Worm (Caenorhabditis elegans) whole organism, L1 larva: ENCODE results near the gene set-17.

Source experiments
- C16A3.4 ChIP-seq: fragments of 150-350 bp; optimal IDR thresholded peaks from 2 replicates; lab custom pipeline; 2014; ENCODE audit warnings: missing biosample characterization, missing genetic modification characterization
- C34B4.2 ChIP-seq: sonication (generic microtip); optimal IDR thresholded peaks from 2 replicates; lab custom pipeline; 2017; ENCODE audit warnings: mild to moderate bottlenecking, missing genetic modification characterization, missing compliant biosample characterization
- blmp-1 ChIP-seq: fragments of 150-350 bp; optimal IDR thresholded peaks from 2 replicates; lab custom pipeline; 2014; ENCODE audit warnings: missing biosample characterization, missing genetic modification characterization
- ceh-82 ChIP-seq, 3 experiments: fragments of 150-350 bp in 1 of 3; sonication (generic microtip) in 2 of 3; optimal IDR thresholded peaks; 2 replicates each; lab custom pipeline; 2014 to 2017; ENCODE audit warnings: missing biosample characterization in 3 of 3, missing genetic modification characterization in 3 of 3
- ceh-88 ChIP-seq: fragments of 200-800 bp; sonication (Bioruptor generic); IDR thresholded peaks from 2 replicates; pipeline ENCODE4 v1.3.6; 2022; ENCODE audit warnings: missing genetic modification characterization, missing compliant biosample characterization
- ces-1 ChIP-seq: fragments of 150-350 bp; optimal IDR thresholded peaks from 2 replicates; lab custom pipeline; 2014; ENCODE audit warnings: missing biosample characterization, missing genetic modification reagents, missing genetic modification characterization
- dsc-1 ChIP-seq: sonication (generic microtip); optimal IDR thresholded peaks from 2 replicates; lab custom pipeline; 2016; ENCODE audit warnings: mild to moderate bottlenecking, missing genetic modification characterization, missing compliant biosample characterization
- efl-1 ChIP-seq, 4 experiments: fragments of 150-350 bp; optimal IDR thresholded peaks in 3 of 4; peaks in 1 of 4; 1 replicate in 1 of 4; 2 replicates in 3 of 4; lab custom pipeline; 2014; ENCODE audit warnings: missing biosample characterization in 2 of 4, missing genetic modification characterization in 2 of 4, missing genetic modification reagents in 2 of 4
- egl-13 ChIP-seq: sonication (generic microtip); optimal IDR thresholded peaks from 2 replicates; lab custom pipeline; 2016; ENCODE audit warnings: missing genotype, missing genetic modification reagents, missing genetic modification characterization, missing compliant biosample characterization
- egl-27 ChIP-seq, 2 experiments: fragments of 150-350 bp in 1 of 2; sonication (generic microtip); optimal IDR thresholded peaks; 3 replicates each; lab custom pipeline; 2017 to 2018; ENCODE audit warnings: missing biosample characterization in 2 of 2, missing genetic modification characterization in 2 of 2, missing genetic modification reagents in 2 of 2
- elt-2 ChIP-seq: sonication (generic microtip); optimal IDR thresholded peaks from 2 replicates; lab custom pipeline; 2016; ENCODE audit warnings: missing genetic modification characterization, mild to moderate bottlenecking, inconsistent platforms, missing compliant biosample characterization, missing genetic modification reagents
- ets-5 ChIP-seq: fragments of 200-800 bp; sonication (Bioruptor generic); IDR thresholded peaks from 2 replicates; pipeline ENCODE4 v1.3.6; 2022; ENCODE audit warnings: missing genetic modification characterization, missing compliant biosample characterization
- fkh-10 ChIP-seq: sonication (generic microtip); optimal IDR thresholded peaks from 2 replicates; lab custom pipeline; 2017; ENCODE audit warnings: missing biosample characterization, missing genetic modification reagents, missing genetic modification characterization
- fkh-8 ChIP-seq: sonication (generic microtip); optimal IDR thresholded peaks from 2 replicates; lab custom pipeline; 2016; ENCODE audit warnings: mild to moderate bottlenecking, missing genetic modification characterization, missing compliant biosample characterization
- fos-1 ChIP-seq: fragments of 150-350 bp; optimal IDR thresholded peaks from 2 replicates; lab custom pipeline; 2014; ENCODE audit warnings: missing biosample characterization, missing genetic modification characterization
- grh-1 ChIP-seq: fragments of 200-800 bp; sonication (Bioruptor generic); IDR thresholded peaks from 2 replicates; pipeline ENCODE4 v1.3.6; 2022; ENCODE audit warnings: missing genetic modification reagents, missing genetic modification characterization, missing compliant biosample characterization
- hlh-17 ChIP-seq: fragments of 200-800 bp; sonication (Bioruptor generic); optimal IDR thresholded peaks from 2 replicates; lab custom pipeline; 2018; ENCODE audit warnings: missing genetic modification characterization, mild to moderate bottlenecking, missing compliant biosample characterization, moderate library complexity, borderline replicate concordance
- lin-13 ChIP-seq: fragments of 150-350 bp; optimal IDR thresholded peaks from 2 replicates; lab custom pipeline; 2014; ENCODE audit warnings: missing biosample characterization, missing genetic modification reagents, missing genetic modification characterization
- lin-14 ChIP-seq: fragments of 200-800 bp; sonication (Bioruptor generic); optimal IDR thresholded peaks from 2 replicates; lab custom pipeline; 2018; ENCODE audit warnings: mild to moderate bottlenecking, missing genetic modification characterization, moderate library complexity, missing compliant biosample characterization
- lir-3 ChIP-seq: sonication (generic microtip); optimal IDR thresholded peaks from 2 replicates; lab custom pipeline; 2016; ENCODE audit warnings: mild to moderate bottlenecking, missing genetic modification characterization, moderate library complexity, missing compliant biosample characterization; ENCODE audit not compliant: poor library complexity
- mep-1 ChIP-seq: fragments of 150-350 bp; optimal IDR thresholded peaks from 2 replicates; lab custom pipeline; 2014; ENCODE audit warnings: missing biosample characterization, missing genetic modification characterization
- nhr-11 ChIP-seq: fragments of 150-350 bp; optimal IDR thresholded peaks from 2 replicates; lab custom pipeline; 2014; ENCODE audit warnings: missing biosample characterization, missing genetic modification characterization
- nhr-20 ChIP-seq: sonication (generic microtip); optimal IDR thresholded peaks from 2 replicates; lab custom pipeline; 2016; ENCODE audit warnings: mild to moderate bottlenecking, missing genetic modification characterization, missing compliant biosample characterization
- nhr-237 ChIP-seq: fragments of 150-350 bp; optimal IDR thresholded peaks from 2 replicates; lab custom pipeline; 2014; ENCODE audit warnings: missing biosample characterization, missing genetic modification characterization
- nhr-47 ChIP-seq: sonication (generic microtip); optimal IDR thresholded peaks from 2 replicates; lab custom pipeline; 2016; ENCODE audit warnings: mild to moderate bottlenecking, missing genetic modification characterization, moderate library complexity, missing compliant biosample characterization
- nhr-77 ChIP-seq: fragments of 150-350 bp; optimal IDR thresholded peaks from 2 replicates; lab custom pipeline; 2014; ENCODE audit warnings: missing biosample characterization, missing genetic modification characterization
- nhr-90 ChIP-seq: sonication (generic microtip); optimal IDR thresholded peaks from 2 replicates; lab custom pipeline; 2016; ENCODE audit warnings: mild to moderate bottlenecking, missing genetic modification characterization, missing compliant biosample characterization; ENCODE audit not compliant: poor library complexity
- rnt-1 ChIP-seq: sonication (generic microtip); optimal IDR thresholded peaks from 2 replicates; lab custom pipeline; 2016; ENCODE audit warnings: mild to moderate bottlenecking, missing genetic modification characterization, moderate library complexity, missing compliant biosample characterization
- snu-23 ChIP-seq: sonication (generic microtip); optimal IDR thresholded peaks from 2 replicates; lab custom pipeline; 2016; ENCODE audit warnings: missing genetic modification characterization, missing compliant biosample characterization
- tbx-2 ChIP-seq: sonication (generic microtip); optimal IDR thresholded peaks from 2 replicates; lab custom pipeline; 2016; ENCODE audit warnings: missing genetic modification characterization, missing compliant biosample characterization
- unc-62 ChIP-seq: fragments of 150-350 bp; optimal IDR thresholded peaks from 2 replicates; lab custom pipeline; 2014; ENCODE audit warnings: missing biosample characterization, missing genetic modification reagents, missing genetic modification characterization
- unc-86 ChIP-seq: sonication (generic microtip); optimal IDR thresholded peaks from 2 replicates; lab custom pipeline; 2016; ENCODE audit warnings: missing genetic modification characterization, missing compliant biosample characterization

The set-17 gene

DNA sequence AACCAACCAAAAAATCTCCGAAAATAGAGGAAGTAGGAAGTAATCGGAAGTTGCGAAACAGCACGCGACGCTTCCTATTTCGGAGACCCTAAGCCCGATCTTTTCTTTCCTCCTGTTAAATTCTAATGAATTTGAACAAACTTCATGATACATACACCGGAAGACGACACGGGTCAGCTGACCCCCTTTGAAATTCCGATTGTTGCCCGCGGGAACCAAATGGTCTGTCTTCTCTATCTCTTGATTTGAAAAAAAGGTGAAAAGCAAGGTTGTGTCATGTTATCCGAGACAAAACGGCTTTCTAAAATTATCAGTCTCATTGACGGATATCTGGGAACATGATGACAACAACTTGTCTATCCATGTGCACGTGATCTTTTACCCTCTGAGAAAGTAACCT is 18.8 kb upstream of the set-17 start (continued):
- TF ChIP-seq hlh-17 (GFP tag; lab: Kevin White, UChicago) (no peak), efl-1 (optimal IDR thresholded peaks at IDR 0.05; lab: Kevin White, UChicago) (peak in 1 of 2 experiments; percentile 32), efl-1 (GFP tag; optimal IDR thresholded peaks at IDR 0.05 in 1 of 2; lab: Kevin White, UChicago) (no peak), egl-27 (tag; optimal IDR thresholded peaks at IDR 0.05; lab: Kevin White, UChicago) (no peak), lin-13 (peak; percentile 15), C34B4.2 (tag; lab: Kevin White, UChicago) (no peak), rnt-1 (peak; percentile 74), blmp-1 (tag; lab: Kevin White, UChicago) (peak; percentile 81), nhr-11 (tag; lab: Kevin White, UChicago) (no peak), nhr-77 (no peak), nhr-237 (tag; lab: Kevin White, UChicago) (no peak), mep-1 (tag; lab: Kevin White, UChicago) (no peak)
- TF ChIP-seq, all 84 proteins: peak for 16

DNA sequence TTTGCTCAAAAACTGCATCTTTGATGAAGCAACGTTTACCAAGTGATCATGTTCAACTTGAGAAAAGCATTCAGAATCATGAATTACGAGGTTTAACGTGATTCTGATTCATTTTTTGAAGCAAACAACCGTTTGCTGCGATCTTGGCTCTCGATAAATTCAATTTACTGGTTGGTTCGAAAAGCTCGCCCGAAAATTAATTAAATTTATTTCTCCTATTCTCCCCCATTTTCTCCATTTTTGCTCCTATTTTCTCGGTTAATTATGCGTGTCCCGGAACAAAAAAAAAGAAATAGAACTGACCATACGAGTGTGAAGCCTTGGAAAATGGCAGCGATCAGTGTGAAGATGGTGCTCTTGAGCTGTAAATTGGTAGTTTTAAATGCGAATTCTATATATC is 16.6 kb upstream of the set-17 start:
- TF ChIP-seq unc-62 (no peak), C34B4.2 (tag; lab: Kevin White, UChicago) (no peak), lin-14 (GFP tag; lab: Kevin White, UChicago) (peak; percentile 61), fos-1 (no peak), ces-1 (GFP tag; lab: Kevin White, UChicago) (peak; percentile 6), snu-23 (GFP tag; lab: Kevin White, UChicago) (no peak), elt-2 (tag; lab: Kevin White, UChicago) (no peak), mep-1 (tag; lab: Kevin White, UChicago) (no peak), nhr-47 (tag; lab: Kevin White, UChicago) (peak; percentile 3), nhr-90 (tag; lab: Kevin White, UChicago) (no peak)

DNA sequence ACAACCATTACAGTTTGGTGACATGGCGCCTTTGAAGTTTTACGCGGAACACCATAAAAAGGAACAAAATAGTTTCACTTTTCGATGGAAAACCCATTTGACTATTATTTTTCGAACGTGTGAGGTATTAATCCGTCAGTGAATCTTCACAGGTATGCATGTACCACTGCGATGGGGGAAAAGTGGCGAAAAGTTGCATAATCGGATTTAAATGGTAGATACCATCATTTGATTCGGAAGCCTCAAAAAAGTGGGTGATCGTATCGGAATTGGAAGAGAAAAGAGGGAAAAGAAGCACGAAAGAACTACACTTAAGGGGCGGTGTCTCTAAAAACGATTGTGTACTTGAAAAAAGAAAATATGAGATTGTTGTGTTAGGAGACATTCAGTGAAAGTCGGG is 13.4 kb upstream of the set-17 start:
- TF ChIP-seq blmp-1 (tag; lab: Kevin White, UChicago) (peak; percentile 85), nhr-90 (tag; lab: Kevin White, UChicago) (no peak)
- TF ChIP-seq, all 84 proteins: peak for 1

DNA sequence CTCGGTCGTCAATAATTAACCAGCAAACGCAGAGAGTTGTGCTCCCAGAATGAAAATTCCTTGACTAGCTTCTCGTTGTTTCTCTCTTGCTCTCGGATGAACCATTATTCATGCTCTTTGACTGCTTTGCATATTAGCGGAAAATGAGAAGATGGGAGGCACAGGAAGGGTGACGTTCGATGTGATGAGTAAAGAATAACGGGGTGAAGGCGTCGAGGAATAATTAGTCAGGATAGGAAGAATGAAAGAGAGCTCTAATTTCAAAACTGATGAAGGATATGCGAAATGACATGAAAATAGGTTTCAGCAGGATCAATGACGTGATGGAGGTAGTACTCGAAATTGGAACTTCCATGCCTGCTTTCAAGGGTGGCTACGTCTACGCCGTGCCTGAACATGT is 11.0 kb upstream of the set-17 start:
- no peak for TF ChIP-seq C16A3.4
- no peak for TF ChIP-seq lir-3
- peak; percentile 65 for TF ChIP-seq unc-86 (tag; lab: Kevin White, UChicago)
- peak; percentile 29 for TF ChIP-seq lin-14 (GFP tag; lab: Kevin White, UChicago)

DNA sequence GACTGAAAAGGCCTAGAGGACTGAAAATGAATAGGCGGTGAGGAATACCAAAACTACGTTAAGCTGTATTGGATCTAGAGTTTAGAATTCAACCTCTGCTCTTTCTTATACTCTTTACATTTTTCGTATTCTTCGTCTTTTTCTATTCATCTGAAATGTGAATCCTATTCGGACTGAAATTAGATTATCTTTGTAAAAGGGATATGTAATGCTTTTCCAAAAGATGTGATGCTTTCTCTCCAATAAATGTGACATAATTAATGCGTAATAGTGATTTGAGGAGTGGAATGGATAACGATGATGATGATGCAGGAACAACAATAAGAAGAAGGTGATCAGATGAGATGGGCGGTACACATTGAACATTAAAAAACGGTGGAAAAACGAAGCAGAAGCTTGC is 8.4 kb upstream of the set-17 start:
- peak; percentile 34 for TF ChIP-seq fkh-10 (GFP tag; lab: Kevin White, UChicago)
- TF ChIP-seq fos-1: no peak
- no peak for TF ChIP-seq egl-13
- TF ChIP-seq ceh-88 (GFP tag; lab: Robert Waterston, UW): no peak
- TF ChIP-seq lin-14 (GFP tag; lab: Kevin White, UChicago): peak; percentile 30
- TF ChIP-seq dsc-1 (tag; lab: Kevin White, UChicago): peak; percentile 54
- TF ChIP-seq fkh-8 (tag; lab: Kevin White, UChicago): no peak
- no peak for TF ChIP-seq ets-5 (GFP tag; lab: Robert Waterston, UW)

DNA sequence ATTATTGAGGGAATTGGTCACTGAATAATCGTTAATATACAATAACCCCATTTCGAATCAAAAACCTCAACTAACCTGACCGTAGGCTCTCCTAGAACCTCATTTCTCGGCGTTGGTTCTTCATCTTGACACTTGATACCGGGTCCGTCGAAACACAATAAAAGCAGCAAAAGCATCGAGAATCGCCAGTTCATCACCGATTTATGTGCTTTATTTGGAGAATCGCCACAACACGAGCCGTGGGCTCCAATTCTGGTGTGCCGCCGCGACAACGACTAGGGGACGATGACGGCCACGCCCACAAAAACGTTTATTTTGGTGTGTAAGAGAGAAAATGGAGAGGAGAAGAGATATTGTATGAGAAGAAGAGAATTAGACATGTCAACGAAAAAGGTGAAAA is 7.1 kb upstream of the set-17 start, which contains the start of gene cutl-15:
Gene cutl-15 (minus strand): TSS at position 298 of the 400 bp plus-strand sequence.
- TF ChIP-seq grh-1 (no peak), ceh-82 (tag; optimal IDR thresholded peaks at IDR 0.05; lab: Kevin White, UChicago) (no peak), C16A3.4 (no peak), nhr-20 (tag; lab: Kevin White, UChicago) (no peak), tbx-2 (tag; lab: Kevin White, UChicago) (no peak)
